Fruit fly (Drosophila melanogaster) whole organism, embryonic: ENCODE results near the gene WDR79.

ENCODE experiments used
- Adf1 ChIP-seq: fragments of 200-800 bp; sonication (Bioruptor generic); IDR thresholded peaks from 2 replicates; pipeline ENCODE4 v1.3.6; 2022; ENCODE audit warnings: missing biosample characterization, missing genetic modification characterization
- Blimp-1 ChIP-seq: fragments of 200-800 bp; sonication (Bioruptor generic); optimal IDR thresholded peaks from 3 replicates; lab custom pipeline; 2018; ENCODE audit warnings: missing biosample characterization, missing genetic modification characterization, mild to moderate bottlenecking, moderate library complexity, missing genetic modification reagents
- CG10366 ChIP-seq: fragments of 200-800 bp; sonication (Bioruptor generic); IDR thresholded peaks from 2 replicates; pipeline ENCODE4 v1.3.6; 2022; ENCODE audit warnings: missing biosample characterization, missing genetic modification characterization
- CG12155 ChIP-seq: fragments of 200-800 bp; sonication (Bioruptor generic); optimal IDR thresholded peaks from 3 replicates; lab custom pipeline; 2016; ENCODE audit warnings: missing biosample characterization, missing genetic modification characterization
- CG13287 ChIP-seq: fragments of 200-800 bp; sonication (Bioruptor generic); IDR thresholded peaks from 2 replicates; pipeline ENCODE4 v1.3.6; 2022; ENCODE audit warnings: missing biosample characterization, missing genetic modification characterization; ENCODE audit not compliant: partially characterized antibody
- CG13894 ChIP-seq: fragments of 200-800 bp; sonication (Bioruptor generic); optimal IDR thresholded peaks from 3 replicates; lab custom pipeline; 2018; ENCODE audit warnings: missing biosample characterization, mild to moderate bottlenecking, missing genetic modification characterization, moderate library complexity
- CG18764 ChIP-seq: fragments of 200-800 bp; sonication (Bioruptor generic); optimal IDR thresholded peaks from 3 replicates; lab custom pipeline; 2016; ENCODE audit warnings: missing biosample characterization, missing genetic modification characterization
- CG2199 ChIP-seq: fragments of 200-800 bp; sonication (Bioruptor generic); IDR thresholded peaks from 3 replicates; pipeline ENCODE4 v1.3.6; 2022; ENCODE audit warnings: missing biosample characterization, missing genetic modification characterization
- CG34376 ChIP-seq: fragments of 200-800 bp; sonication (Bioruptor generic); optimal IDR thresholded peaks from 2 replicates; lab custom pipeline; 2018; ENCODE audit warnings: missing biosample characterization, mild to moderate bottlenecking, missing genetic modification characterization
- CG34422 ChIP-seq: fragments of 200-800 bp; sonication (Bioruptor generic); IDR thresholded peaks from 3 replicates; pipeline ENCODE4 v1.3.6; 2022; ENCODE audit warnings: missing biosample characterization, missing genetic modification characterization
- CG3726 ChIP-seq: fragments of 200-800 bp; sonication (Bioruptor generic); IDR thresholded peaks from 3 replicates; pipeline ENCODE4, ENCODE4 v1.3.6; 2022; ENCODE audit warnings: missing biosample characterization, missing genetic modification characterization
- CG42726 ChIP-seq: fragments of 200-800 bp; sonication (Bioruptor generic); IDR thresholded peaks from 2 replicates; pipeline ENCODE4 v1.3.6; 2022; ENCODE audit warnings: missing biosample characterization, missing genetic modification characterization; ENCODE audit not compliant: partially characterized antibody
- CG4707 ChIP-seq: fragments of 200-800 bp; sonication (Bioruptor generic); optimal IDR thresholded peaks from 2 replicates; lab custom pipeline; 2018; ENCODE audit warnings: missing biosample characterization, mild to moderate bottlenecking, missing genetic modification characterization, moderate library complexity
- CG6175 ChIP-seq: fragments of 200-800 bp; sonication (Bioruptor generic); IDR thresholded peaks from 3 replicates; pipeline ENCODE4 v1.3.6; 2022; ENCODE audit warnings: missing biosample characterization, missing genetic modification characterization
- CG6254 ChIP-seq: fragments of 200-800 bp; sonication (Bioruptor generic); optimal IDR thresholded peaks from 3 replicates; lab custom pipeline; 2017; ENCODE audit warnings: mild to moderate bottlenecking, missing biosample characterization, missing genetic modification reagents, missing genetic modification characterization
- CG6765 ChIP-seq: fragments of 200-800 bp; sonication (Bioruptor generic); optimal IDR thresholded peaks from 3 replicates; lab custom pipeline; 2017; ENCODE audit warnings: missing biosample characterization, mild to moderate bottlenecking, missing genetic modification characterization
- CG8478 ChIP-seq: fragments of >200 bp; optimal IDR thresholded peaks from 2 replicates; lab custom pipeline; 2018
- CG9932 ChIP-seq: fragments of 200-800 bp; sonication (Bioruptor generic); IDR thresholded peaks from 2 replicates; pipeline ENCODE4 v1.3.6; 2022; ENCODE audit warnings: missing biosample characterization, missing genetic modification characterization
- E2f2 ChIP-seq: fragments of 200-800 bp; sonication (Bioruptor generic); IDR thresholded peaks from 2 replicates; pipeline ENCODE4 v1.3.6; 2022; ENCODE audit warnings: missing biosample characterization, missing genetic modification characterization
- Hey ChIP-seq: fragments of 200-800 bp; sonication (Bioruptor generic); optimal IDR thresholded peaks from 3 replicates; lab custom pipeline; 2018; ENCODE audit warnings: missing biosample characterization, mild to moderate bottlenecking, missing genetic modification characterization
- Jarid2 ChIP-seq: fragments of 200-800 bp; sonication (Bioruptor generic); optimal IDR thresholded peaks from 3 replicates; lab custom pipeline; 2017; ENCODE audit warnings: mild to moderate bottlenecking, missing biosample characterization, missing genetic modification reagents, missing genetic modification characterization
- NC2α ChIP-seq: fragments of 200-800 bp; sonication (Bioruptor generic); optimal IDR thresholded peaks from 2 replicates; lab custom pipeline; 2016; ENCODE audit warnings: missing biosample characterization, missing genetic modification characterization
- NfI ChIP-seq: fragments of 200-800 bp; sonication (Bioruptor generic); optimal IDR thresholded peaks from 3 replicates; lab custom pipeline; 2018; ENCODE audit warnings: missing biosample characterization, mild to moderate bottlenecking, missing genetic modification characterization, moderate library complexity
- Xrp1 ChIP-seq: fragments of 200-800 bp; sonication (Bioruptor generic); IDR thresholded peaks from 2 replicates; pipeline ENCODE4 v1.3.6; 2022; ENCODE audit warnings: missing biosample characterization, missing genetic modification characterization
- abd-A ChIP-seq: fragments of 200-800 bp; sonication (Bioruptor generic); optimal IDR thresholded peaks from 3 replicates; lab custom pipeline; 2019; ENCODE audit warnings: missing biosample characterization, mild to moderate bottlenecking, missing genetic modification characterization, moderate library complexity
- amos ChIP-seq: fragments of 200-800 bp; sonication (Bioruptor generic); IDR thresholded peaks from 2 replicates; pipeline ENCODE4 v1.3.6; 2022; ENCODE audit warnings: missing biosample characterization, missing genetic modification characterization; ENCODE audit not compliant: partially characterized antibody
- ato ChIP-seq: fragments of 200-800 bp; sonication (Bioruptor generic); IDR thresholded peaks from 2 replicates; pipeline ENCODE4 v1.3.6; 2022; ENCODE audit warnings: missing biosample characterization, missing genetic modification characterization; ENCODE audit not compliant: partially characterized antibody
- cg ChIP-seq: fragments of 200-800 bp; sonication (Bioruptor generic); optimal IDR thresholded peaks from 3 replicates; lab custom pipeline; 2019; ENCODE audit warnings: missing biosample characterization, mild to moderate bottlenecking, missing genetic modification characterization, moderate library complexity
- chinmo ChIP-seq: fragments of 200-800 bp; sonication (Bioruptor generic); IDR thresholded peaks from 4 replicates; pipeline ENCODE4 v1.3.6; 2022; ENCODE audit warnings: missing biosample characterization, missing genetic modification characterization; ENCODE audit not compliant: partially characterized antibody
- chm ChIP-seq: fragments of 200-800 bp; sonication (Bioruptor generic); IDR thresholded peaks from 2 replicates; pipeline ENCODE4 v1.3.6; 2022; ENCODE audit warnings: missing biosample characterization, missing genetic modification characterization
- corto ChIP-seq: fragments of 200-800 bp; sonication (Bioruptor generic); optimal IDR thresholded peaks from 2 replicates; lab custom pipeline; 2016; ENCODE audit warnings: missing biosample characterization, mild to moderate bottlenecking, missing genetic modification characterization, moderate library complexity
- crol ChIP-seq: fragments of 200-800 bp; sonication (Bioruptor generic); IDR thresholded peaks from 2 replicates; pipeline ENCODE4 v1.3.6; 2022; ENCODE audit warnings: missing biosample characterization, missing genetic modification characterization
- dmrt11E ChIP-seq: fragments of 200-800 bp; sonication (Bioruptor generic); optimal IDR thresholded peaks from 3 replicates; lab custom pipeline; 2018; ENCODE audit warnings: missing biosample characterization, mild to moderate bottlenecking, missing genetic modification characterization, moderate library complexity
- ewg ChIP-seq: fragments of 200-800 bp; sonication (Bioruptor generic); optimal IDR thresholded peaks from 3 replicates; lab custom pipeline; 2017; ENCODE audit warnings: mild to moderate bottlenecking, missing biosample characterization, missing genetic modification reagents, missing genetic modification characterization
- fd64A ChIP-seq: fragments of 200-800 bp; sonication (Bioruptor generic); optimal IDR thresholded peaks from 3 replicates; lab custom pipeline; 2018; ENCODE audit warnings: missing biosample characterization, mild to moderate bottlenecking, missing genetic modification characterization
- ftz-f1 ChIP-seq: fragments of 200-800 bp; sonication (Bioruptor generic); optimal IDR thresholded peaks from 2 replicates; lab custom pipeline; 2016; ENCODE audit warnings: missing biosample characterization, missing genetic modification characterization
- gce ChIP-seq: fragments of 200-800 bp; sonication (Bioruptor generic); IDR thresholded peaks from 3 replicates; pipeline ENCODE4 v1.3.6; 2022; ENCODE audit warnings: missing biosample characterization, missing genetic modification characterization
- gsb ChIP-seq: fragments of 200-800 bp; sonication (Bioruptor generic); IDR thresholded peaks from 2 replicates; pipeline ENCODE4 v1.3.6; 2022; ENCODE audit warnings: missing biosample characterization, missing genetic modification characterization
- hkb ChIP-seq, 2 experiments: fragments of 200-800 bp in 1 of 2; fragments of >200 bp in 1 of 2; sonication (Bioruptor generic) in 1 of 2; IDR thresholded peaks in 1 of 2; optimal IDR thresholded peaks in 1 of 2; 2 replicates each; pipeline versions ENCODE4 v1.3.6 to Lab custom; 2017 to 2022; ENCODE audit warnings: missing biosample characterization in 1 of 2, missing genetic modification characterization in 1 of 2
- nerfin-1 ChIP-seq: fragments of 200-800 bp; sonication (Bioruptor generic); optimal IDR thresholded peaks from 3 replicates; lab custom pipeline; 2019; ENCODE audit warnings: missing biosample characterization, mild to moderate bottlenecking, missing genetic modification characterization, moderate library complexity
- pros ChIP-seq: fragments of 200-800 bp; sonication (Bioruptor generic); optimal IDR thresholded peaks from 3 replicates; lab custom pipeline; 2019; ENCODE audit warnings: missing biosample characterization, mild to moderate bottlenecking, missing genetic modification characterization, moderate library complexity
- sc ChIP-seq, 3 experiments: fragments of >200 bp in 2 of 3; fragments of 200-800 bp in 1 of 3; sonication (Bioruptor generic) in 1 of 3; optimal IDR thresholded peaks; 2 replicates in 2 of 3; 3 replicates in 1 of 3; lab custom pipeline; 2017; ENCODE audit warnings: mild to moderate bottlenecking in 1 of 3, missing biosample characterization in 1 of 3, missing genetic modification characterization in 1 of 3, missing genetic modification reagents in 1 of 3
- scrt ChIP-seq: fragments of 200-800 bp; sonication (Bioruptor generic); optimal IDR thresholded peaks from 2 replicates; lab custom pipeline; 2018; ENCODE audit warnings: missing biosample characterization, mild to moderate bottlenecking, missing genetic modification characterization, moderate library complexity
- sens ChIP-seq: fragments of 200-800 bp; sonication (Bioruptor generic); peaks from one replicate; lab custom pipeline; 2016; ENCODE audit warnings: missing biosample characterization, missing genetic modification characterization
- sug ChIP-seq: fragments of 200-800 bp; optimal IDR thresholded peaks from 2 replicates; lab custom pipeline; 2019; ENCODE audit warnings: missing biosample characterization, mild to moderate bottlenecking, missing genetic modification characterization, moderate library complexity
- tgo ChIP-seq: fragments of 200-800 bp; sonication (Bioruptor generic); IDR thresholded peaks from 3 replicates; pipeline ENCODE4 v1.3.6; 2022; ENCODE audit warnings: missing biosample characterization, missing genetic modification characterization

WDR79 gene

DNA sequence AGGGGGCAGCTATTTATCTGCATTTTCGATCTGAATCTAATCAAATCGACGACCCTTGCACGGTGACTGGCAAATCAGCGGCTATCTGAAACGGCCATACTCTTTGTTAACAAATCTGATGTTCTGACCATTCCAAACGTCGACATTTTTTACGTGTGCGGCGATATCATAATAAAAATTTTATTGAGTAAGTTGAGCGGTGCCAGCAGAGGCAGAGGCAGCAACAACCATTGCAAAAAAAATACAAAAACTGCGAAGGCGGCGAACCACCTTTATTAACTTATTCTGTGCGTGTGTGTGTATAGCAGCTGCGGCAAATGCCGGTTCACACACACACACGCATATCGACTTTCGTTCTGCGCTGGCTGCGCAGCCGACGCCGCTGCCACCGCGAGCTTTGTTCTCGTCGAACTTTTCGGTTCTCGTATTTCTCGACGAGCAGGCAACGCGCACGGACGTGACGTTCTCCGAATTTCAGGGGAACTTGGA is 45.4 kb downstream of the WDR79 start, which contains the start of gene Kr-h1 (continued):
- peak; percentile 42; the same call in 1 of the 2 replicates for TF ChIP-seq CG13287 (GFP tag; lab: Robert Waterston, UW)
- peak; percentile 17; the same call in 1 of the 2 replicates for TF ChIP-seq CG9932 (GFP tag; lab: Robert Waterston, UW)
- peak; percentile 14 for TF ChIP-seq scrt (GFP tag; lab: Kevin White, UChicago)
- TF ChIP-seq CG18764: no peak
- TF ChIP-seq CG6175 (GFP tag; lab: Robert Waterston, UW): peak; percentile 80; the same call in 2 of the 3 replicates
- TF ChIP-seq Adf1 (GFP tag; lab: Robert Waterston, UW): peak; percentile 100
- peak; percentile 72 for TF ChIP-seq CG13894 (tag; lab: Kevin White, UChicago)
- TF ChIP-seq Jarid2 (GFP tag; lab: Kevin White, UChicago): peak; percentile 33
- TF ChIP-seq corto: peak; percentile 43
- TF ChIP-seq amos: peak; percentile 27; the same call in 1 of the 2 replicates
- peak; percentile 14 for TF ChIP-seq CG34376
- TF ChIP-seq hkb (optimal IDR thresholded peaks at IDR 0.05; lab: Kevin White, UChicago): no peak
- no peak for TF ChIP-seq hkb (GFP tag; IDR thresholded peaks at IDR 0.05; lab: Robert Waterston, UW)
- TF ChIP-seq sc (optimal IDR thresholded peaks at IDR 0.05; lab: Kevin White, UChicago): no peak
- TF ChIP-seq sc (GFP tag; optimal IDR thresholded peaks at IDR 0.05; lab: Kevin White, UChicago): no peak
- TF ChIP-seq CG12155 (GFP tag; lab: Kevin White, UChicago): peak; percentile 72
- TF ChIP-seq chm: 0 out of 2 replicates have a peak, but pooled peaks have one; percentile 44
- peak; percentile 75 for TF ChIP-seq sug
- TF ChIP-seq abd-A (tag; lab: Kevin White, UChicago): peak; percentile 6
- no peak for TF ChIP-seq NC2α
- TF ChIP-seq ftz-f1 (GFP tag; lab: Kevin White, UChicago): peak; percentile 44
- TF ChIP-seq Blimp-1 (GFP tag; lab: Kevin White, UChicago): peak; percentile 37

DNA sequence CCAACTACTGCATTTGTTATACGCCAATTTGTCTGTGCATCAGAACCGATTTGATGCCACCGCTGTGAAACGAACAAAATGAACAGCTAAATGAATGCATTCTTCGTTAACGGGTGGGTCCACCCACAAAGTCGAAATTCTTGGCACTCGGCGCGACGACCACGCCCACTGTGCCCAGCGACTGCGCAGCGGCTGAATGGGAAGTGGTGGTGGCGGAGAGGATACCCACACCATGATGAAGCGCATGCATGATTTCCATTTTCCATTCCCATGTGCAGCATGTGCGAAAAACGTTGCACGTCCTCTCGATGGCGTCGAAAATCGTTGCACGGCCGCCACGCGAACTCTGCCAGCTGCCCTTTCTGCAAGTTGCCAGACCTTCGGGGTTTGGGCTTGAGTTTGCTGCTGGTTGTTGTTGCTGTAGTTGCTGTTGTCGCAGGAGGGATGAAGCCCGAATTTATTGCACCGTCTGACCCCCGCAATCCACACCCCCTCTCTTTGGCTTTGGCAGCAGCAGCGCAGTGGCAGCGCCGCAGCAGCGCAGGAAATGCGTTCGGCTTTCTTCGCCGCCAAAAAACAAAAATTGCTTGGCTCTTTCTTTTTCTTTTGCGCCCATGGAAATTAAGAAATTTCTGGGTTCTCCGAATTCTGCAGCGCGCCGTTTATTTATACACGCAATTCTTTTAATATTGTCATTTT is 46.3 kb downstream of the WDR79 start:
- TF ChIP-seq E2f2: no peak
- 0 out of 4 replicates have a peak, but pooled peaks have one; percentile 13 for TF ChIP-seq chinmo (GFP tag; lab: Robert Waterston, UW)
- no peak for TF ChIP-seq CG6254 (GFP tag; lab: Kevin White, UChicago)
- TF ChIP-seq dmrt11E (tag; lab: Kevin White, UChicago): no peak
- no peak for TF ChIP-seq fd64A (GFP tag; lab: Kevin White, UChicago)
- TF ChIP-seq sens: peak; percentile 3
- peak; percentile 27 for TF ChIP-seq cg (GFP tag; lab: Kevin White, UChicago)
- TF ChIP-seq CG3726 (GFP tag; lab: Robert Waterston, UW): no peak
- peak; percentile 6 for TF ChIP-seq CG12155 (GFP tag; lab: Kevin White, UChicago)
- TF ChIP-seq Adf1 (GFP tag; lab: Robert Waterston, UW): peak; percentile 53; the same call in 1 of the 2 replicates
- 0 out of 2 replicates have a peak, but pooled peaks have one; percentile 15 for TF ChIP-seq ato (GFP tag; lab: Robert Waterston, UW)
- no peak for TF ChIP-seq gsb (GFP tag; lab: Robert Waterston, UW)
- peak; percentile 70; the same call in 1 of the 3 replicates for TF ChIP-seq CG2199
- TF ChIP-seq Xrp1 (GFP tag; lab: Robert Waterston, UW): 0 out of 2 replicates have a peak, but pooled peaks have one; percentile 20
- 0 out of 3 replicates have a peak, but pooled peaks have one; percentile 25 for TF ChIP-seq CG34422
- TF ChIP-seq crol (GFP tag; lab: Robert Waterston, UW): peak; percentile 45; the same call in 1 of the 2 replicates
- no peak for TF ChIP-seq CG10366 (GFP tag; lab: Robert Waterston, UW)
- TF ChIP-seq CG42726 (GFP tag; lab: Robert Waterston, UW): peak; percentile 100
- no peak for TF ChIP-seq NfI (GFP tag; lab: Kevin White, UChicago)
- TF ChIP-seq gce (GFP tag; lab: Robert Waterston, UW): 0 out of 3 replicates have a peak, but pooled peaks have one; percentile 7
- peak; percentile 28 for TF ChIP-seq abd-A (tag; lab: Kevin White, UChicago)
- peak; percentile 86 for TF ChIP-seq pros
- peak; percentile 21 for TF ChIP-seq CG8478 (lab: Kevin White, UChicago)
- TF ChIP-seq CG6765 (GFP tag; lab: Kevin White, UChicago): no peak
- no peak; the same call in 2 of the 3 replicates for TF ChIP-seq tgo (GFP tag; lab: Robert Waterston, UW)
- TF ChIP-seq ewg: peak; percentile 72
- peak; percentile 8 for TF ChIP-seq Hey (tag; lab: Kevin White, UChicago)
- peak; percentile 21 for TF ChIP-seq CG4707
- TF ChIP-seq nerfin-1 (tag; lab: Kevin White, UChicago): peak; percentile 20
